Worm (Caenorhabditis elegans): Measurements from ENCODE around the gene R07B1.5.

The R07B1.5 gene

ce11 chrX:9894844-9895243, 31.5 kb downstream of the R07B1.5 start, which contains the start of gene F21G4.3:
Gene F21G4.3 (plus strand): TSS chrX:9895144.
- TF ChIP-seq C16A3.4 (tag; optimal IDR thresholded peaks at IDR 0.05): no peak
- no peak for TF ChIP-seq unc-130 (tag; optimal IDR thresholded peaks at IDR 0.05)
- no peak for TF ChIP-seq unc-98 (GFP tag; IDR thresholded peaks at IDR 0.05)
- TF ChIP-seq ama-1 (optimal IDR thresholded peaks at IDR 0.05): no peak
- TF ChIP-seq sptf-1 (tag; optimal IDR thresholded peaks at IDR 0.05): no peak
- TF ChIP-seq aly-2 (tag; optimal IDR thresholded peaks at IDR 0.05): no peak

- TF ChIP-seq nhr-20 (tag; optimal IDR thresholded peaks at IDR 0.05): peak; percentile 39
- TF ChIP-seq zag-1 (tag; optimal IDR thresholded peaks at IDR 0.05): no peak
- no peak for TF ChIP-seq sup-37 (GFP tag; optimal IDR thresholded peaks at IDR 0.05)
- peak; percentile 14 to 52 for TF ChIP-seq lsy-2 (tag; optimal IDR thresholded peaks at IDR 0.05)
- TF ChIP-seq fkh-4 (tag; optimal IDR thresholded peaks at IDR 0.05; ENCODE audit: borderline replicate concordance): no peak
- peak; percentile 55 for TF ChIP-seq nhr-85 (tag)
- TF ChIP-seq pax-3 (tag; optimal IDR thresholded peaks at IDR 0.05): no peak
- peak; percentile 1 for TF ChIP-seq jun-1 (tag; optimal IDR thresholded peaks at IDR 0.05)
- TF ChIP-seq xbp-1 (tag; optimal IDR thresholded peaks at IDR 0.05): peak; percentile 26
- peak in 1 of 2 experiments; percentile 50 for TF ChIP-seq efl-1 (optimal IDR thresholded peaks at IDR 0.05)
- no peak for TF ChIP-seq efl-1 (GFP tag; optimal IDR thresholded peaks at IDR 0.05 in 1 of 2)
- no peak for TF ChIP-seq alr-1 (tag; optimal IDR thresholded peaks at IDR 0.05; ENCODE audit: borderline replicate concordance)
- TF ChIP-seq lin-35 (GFP tag; optimal IDR thresholded peaks at IDR 0.05): peak; percentile 17 to 26
- peak; percentile 54 for TF ChIP-seq fkh-10 (GFP tag; optimal IDR thresholded peaks at IDR 0.05)
- peak; percentile 88 for TF ChIP-seq lin-14 (GFP tag; optimal IDR thresholded peaks at IDR 0.05)
- TF ChIP-seq egl-13 (tag; optimal IDR thresholded peaks at IDR 0.05): peak; percentile 13
- TF ChIP-seq ces-1 (GFP tag; optimal IDR thresholded peaks at IDR 0.05): no peak
- TF ChIP-seq Y116A8C.19 (tag; optimal IDR thresholded peaks at IDR 0.05; ENCODE audit: borderline replicate concordance): no peak
- peak in 2 of 3 experiments; percentile 31 to 57 for TF ChIP-seq ceh-82 (tag; optimal IDR thresholded peaks at IDR 0.05)
- TF ChIP-seq blmp-1 (tag; optimal IDR thresholded peaks at IDR 0.05): peak; percentile 73
- peak; percentile 9 for TF ChIP-seq dsc-1 (tag; optimal IDR thresholded peaks at IDR 0.05)
- peak; percentile 42 for TF ChIP-seq tbx-2 (tag; optimal IDR thresholded peaks at IDR 0.05)
- TF ChIP-seq unc-86 (tag; optimal IDR thresholded peaks at IDR 0.05): peak; percentile 19
- TF ChIP-seq nhr-84 (tag; optimal IDR thresholded peaks at IDR 0.05): no peak
- peak; percentile 54 for TF ChIP-seq swsn-7 (tag; optimal IDR thresholded peaks at IDR 0.05)
- no peak for TF ChIP-seq unc-98 (GFP tag; IDR thresholded peaks at IDR 0.05)
- TF ChIP-seq ztf-11 (tag; optimal IDR thresholded peaks at IDR 0.05): no peak
- TF ChIP-seq mep-1 (tag; optimal IDR thresholded peaks at IDR 0.05): peak; percentile 68
- peak; percentile 54 for TF ChIP-seq nhr-47 (tag; optimal IDR thresholded peaks at IDR 0.05)
- peak in 1 of 3 experiments; percentile 25 for TF ChIP-seq dpl-1 (GFP tag; optimal IDR thresholded peaks at IDR 0.05)
- TF ChIP-seq snpc-4 (tag; optimal IDR thresholded peaks at IDR 0.05): peak; percentile 32
- TF ChIP-seq mdl-1 (tag; optimal IDR thresholded peaks at IDR 0.05): peak in 1 of 2 experiments; percentile 44
- peak; percentile 64 for TF ChIP-seq nhr-71 (tag; optimal IDR thresholded peaks at IDR 0.05)
- peak; percentile 63 for TF ChIP-seq fkh-8 (tag; optimal IDR thresholded peaks at IDR 0.05)
- TF ChIP-seq lin-39 (tag; optimal IDR thresholded peaks at IDR 0.05): no peak
- TF ChIP-seq C16A3.4 (tag; optimal IDR thresholded peaks at IDR 0.05): peak; percentile 38
- peak; percentile 72 for TF ChIP-seq snu-23 (GFP tag; optimal IDR thresholded peaks at IDR 0.05)
Measured at ce11 chrX:9899426-9900131, 36.2 kb downstream of the R07B1.5 start, which contains the start of gene phf-34. Gene phf-34 (minus strand): TSS chrX:9899476.

Data from whole organism, L1 larva.